Worm (Caenorhabditis elegans) whole organism, L4 larva: ENCODE data around the gene spe-45.

Experiments
- R02D3.7 ChIP-seq: fragments of 150-350 bp; sonication (generic microtip); optimal IDR thresholded peaks from 3 replicates; lab custom pipeline; 2014; ENCODE audit warnings: missing biosample characterization, missing genetic modification characterization
- ZK546.5 ChIP-seq, 2 experiments: sonication (generic microtip); optimal IDR thresholded peaks; 2 replicates each; lab custom pipeline; 2017; ENCODE audit warnings: missing biosample characterization in 2 of 2, missing genetic modification characterization in 2 of 2
- ama-1 ChIP-seq: fragments of 150-350 bp; optimal IDR thresholded peaks from 2 replicates; lab custom pipeline; 2014; ENCODE audit warnings: inconsistent platforms, mixed read lengths

ce11 chrIV:12420455-12420854, 30.6 kb upstream of the spe-45 start, which contains the start of gene ugt-65:
- TF ChIP-seq ama-1 (lab: Kevin White, UChicago), result no peak
- TF ChIP-seq R02D3.7 (tag; lab: Kevin White, UChicago), result no peak
- TF ChIP-seq ZK546.5 (tag; optimal IDR thresholded peaks at IDR 0.05; lab: Kevin White, UChicago), result no peak
